Fruit fly (Drosophila melanogaster): ENCODE measurements around the gene CG32391.

- no peak for TF ChIP-seq pan (optimal IDR thresholded peaks at IDR 0.05)
- TF ChIP-seq usp (GFP tag; optimal IDR thresholded peaks at IDR 0.05) = no peak
- TF ChIP-seq CG9705 (GFP tag; optimal IDR thresholded peaks at IDR 0.05) = no peak
- TF ChIP-seq OdsH (GFP tag; optimal IDR thresholded peaks at IDR 0.05) = no peak
Observed at dm6 chr3L:7094020-7094419, 25.0 kb upstream of the CG32391 start.
